Worm (Caenorhabditis elegans) whole organism, midembryonic: ENCODE results near the gene unc-23.

Experiments
- flt-1 ChIP-seq: fragments of 200-800 bp; sonication (Bioruptor generic); IDR thresholded peaks from 2 replicates; pipeline ENCODE4 v1.3.6; 2022; ENCODE audit warnings: missing genetic modification characterization, missing compliant biosample characterization
- klf-2 ChIP-seq: fragments of 200-800 bp; sonication (Bioruptor generic); conservative IDR thresholded peaks from 2 replicates; pipeline ENCODE4 v1.3.6; 2022; ENCODE audit warnings: missing genetic modification reagents, missing genetic modification characterization, missing compliant biosample characterization

- no peak for TF ChIP-seq flt-1 (GFP tag; lab: Robert Waterston, UW)
- no peak for TF ChIP-seq klf-2 (GFP tag; lab: Robert Waterston, UW)
Measured at ce11 chrV:8935104-8935503, 1.1 kb upstream of the unc-23 start.
